Worm (Caenorhabditis elegans) whole organism, young adult: ENCODE data around the gene R13A1.1.

Experiments
- K12H6.12 ChIP-seq: fragments of 200-800 bp; sonication (Bioruptor generic); optimal IDR thresholded peaks from 2 replicates; lab custom pipeline; 2018; ENCODE audit warnings: mild to moderate bottlenecking, missing genetic modification characterization, missing compliant biosample characterization
- ama-1 ChIP-seq, 3 experiments: fragments of 150-350 bp in 1 of 3; sonication (generic microtip) in 2 of 3; optimal IDR thresholded peaks; 2 replicates each; lab custom pipeline; 2014 to 2018; ENCODE audit warnings: missing biosample characterization in 2 of 3, missing genetic modification characterization in 2 of 3, missing genetic modification reagents in 2 of 3
- chd-7 ChIP-seq: sonication (generic microtip); optimal IDR thresholded peaks from 2 replicates; lab custom pipeline; 2016; ENCODE audit warnings: mild to moderate bottlenecking, missing genetic modification characterization, moderate library complexity, missing compliant biosample characterization
- fkh-3 ChIP-seq: sonication (generic microtip); optimal IDR thresholded peaks from 2 replicates; lab custom pipeline; 2016; ENCODE audit warnings: mild to moderate bottlenecking, missing genetic modification characterization, missing compliant biosample characterization
- him-1 ChIP-seq: sonication (generic microtip); optimal IDR thresholded peaks from 2 replicates; lab custom pipeline; 2016; ENCODE audit warnings: missing genotype, missing genetic modification reagents, missing genetic modification characterization, missing compliant biosample characterization
- let-607 ChIP-seq, 2 experiments: fragments of 200-800 bp in 1 of 2; sonication (Bioruptor generic) in 1 of 2; sonication (generic microtip) in 1 of 2; optimal IDR thresholded peaks; 2 replicates each; lab custom pipeline; 2016 to 2018; ENCODE audit warnings: mild to moderate bottlenecking in 2 of 2, missing compliant biosample characterization in 2 of 2, missing genetic modification characterization in 2 of 2, moderate library complexity in 2 of 2, missing genotype in 1 of 2
- mcd-1 ChIP-seq: fragments of 200-800 bp; sonication (Bioruptor generic); IDR thresholded peaks from 2 replicates; pipeline ENCODE4 v1.3.6; 2022; ENCODE audit warnings: missing genetic modification reagents, missing genetic modification characterization, missing compliant biosample characterization
- pbrm-1 ChIP-seq: fragments of 200-800 bp; sonication (Bioruptor generic); IDR thresholded peaks from 2 replicates; pipeline ENCODE4 v1.3.6; 2022; ENCODE audit warnings: missing genetic modification reagents, missing genetic modification characterization, missing compliant biosample characterization
- pha-4 ChIP-seq: fragments of 150-350 bp; sonication (generic microtip); optimal IDR thresholded peaks from 2 replicates; lab custom pipeline; 2014; ENCODE audit warnings: missing biosample characterization, missing genetic modification reagents, missing genetic modification characterization
- rpc-1 ChIP-seq, 2 experiments: fragments of 150-350 bp in 1 of 2; sonication (generic microtip) in 1 of 2; optimal IDR thresholded peaks; 2 replicates each; lab custom pipeline; 2014 to 2018; ENCODE audit warnings: missing biosample characterization in 1 of 2, missing genetic modification characterization in 1 of 2, missing genetic modification reagents in 1 of 2, missing genotype in 1 of 2
- snpc-4 ChIP-seq, 5 experiments: fragments of 150-350 bp in 1 of 5; sonication (generic microtip) in 4 of 5; optimal IDR thresholded peaks; 2 replicates each; lab custom pipeline; 2014 to 2018; ENCODE audit warnings: missing genetic modification characterization in 5 of 5, missing biosample characterization in 3 of 5, antibody characterized with exemption in 2 of 5, mild to moderate bottlenecking in 2 of 5, missing compliant biosample characterization in 2 of 5, missing genotype in 2 of 5, moderate library complexity in 2 of 5, missing genetic modification reagents in 1 of 5
- ztf-28 ChIP-seq: fragments of 200-800 bp; sonication (Bioruptor generic); IDR thresholded peaks from 2 replicates; pipeline ENCODE4 v1.3.6; 2022; ENCODE audit warnings: missing genetic modification reagents, missing genetic modification characterization, missing compliant biosample characterization

DNA sequence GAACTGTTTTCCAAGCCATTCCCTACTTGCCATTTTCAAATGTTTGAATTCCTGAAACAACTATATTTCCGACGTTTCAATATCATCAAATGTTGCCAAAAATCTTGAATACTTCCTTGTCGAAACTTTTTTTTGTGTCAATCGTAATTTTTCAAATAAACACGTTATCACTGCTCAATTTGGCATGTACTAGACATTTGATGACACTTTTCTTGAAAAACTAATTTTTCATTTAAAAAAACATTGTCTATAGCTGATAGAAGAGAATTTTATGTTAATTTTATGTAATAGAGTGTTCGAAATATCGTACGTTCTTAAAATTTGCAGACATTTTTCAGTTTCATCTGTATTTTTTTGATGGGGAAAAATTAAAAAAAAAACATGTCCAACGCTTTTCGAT is 37.0 kb upstream of the R13A1.1 start:
- TF ChIP-seq K12H6.12 (tag; lab: Kevin White, UChicago) (no peak), ama-1 (optimal IDR thresholded peaks at IDR 0.05; lab: Kevin White, UChicago) (no peak), ama-1 (GFP tag; optimal IDR thresholded peaks at IDR 0.05; lab: Kevin White, UChicago) (no peak), pha-4 (peak; percentile 36), mcd-1 (GFP tag; lab: Robert Waterston, UW) (no peak), him-1 (no peak), pbrm-1 (GFP tag; lab: Robert Waterston, UW) (no peak), let-607 (tag; optimal IDR thresholded peaks at IDR 0.05; lab: Kevin White, UChicago) (peak; percentile 60 to 85), chd-7 (tag; lab: Kevin White, UChicago) (no peak), snpc-4 (GFP tag; optimal IDR thresholded peaks at IDR 0.05; lab: Kevin White, UChicago) (no peak), snpc-4 (tag; optimal IDR thresholded peaks at IDR 0.05; lab: Kevin White, UChicago) (no peak), ztf-28 (GFP tag; lab: Robert Waterston, UW) (no peak), rpc-1 (optimal IDR thresholded peaks at IDR 0.05; lab: Kevin White, UChicago) (no peak), rpc-1 (tag; optimal IDR thresholded peaks at IDR 0.05; lab: Kevin White, UChicago) (no peak), fkh-3 (tag; lab: Kevin White, UChicago) (no peak)
